Worm (Caenorhabditis elegans) whole organism, midembryonic: ENCODE measurements around the gene cln-3.3.

Experiments
- klf-2 ChIP-seq: fragments of 200-800 bp; sonication (Bioruptor generic); conservative IDR thresholded peaks from 2 replicates; pipeline ENCODE4 v1.3.6; 2022; ENCODE audit warnings: missing genetic modification reagents, missing genetic modification characterization, missing compliant biosample characterization
- ref-1 ChIP-seq: fragments of 200-800 bp; sonication (Bioruptor generic); conservative IDR thresholded peaks from 2 replicates; pipeline ENCODE4 v1.3.6; 2022; ENCODE audit warnings: missing genetic modification reagents, missing genetic modification characterization, missing compliant biosample characterization
- ztf-23 ChIP-seq: fragments of 200-800 bp; sonication (Bioruptor generic); IDR thresholded peaks from 2 replicates; pipeline ENCODE4 v1.3.6; 2022; ENCODE audit warnings: missing genetic modification reagents, missing genetic modification characterization, missing compliant biosample characterization

DNA sequence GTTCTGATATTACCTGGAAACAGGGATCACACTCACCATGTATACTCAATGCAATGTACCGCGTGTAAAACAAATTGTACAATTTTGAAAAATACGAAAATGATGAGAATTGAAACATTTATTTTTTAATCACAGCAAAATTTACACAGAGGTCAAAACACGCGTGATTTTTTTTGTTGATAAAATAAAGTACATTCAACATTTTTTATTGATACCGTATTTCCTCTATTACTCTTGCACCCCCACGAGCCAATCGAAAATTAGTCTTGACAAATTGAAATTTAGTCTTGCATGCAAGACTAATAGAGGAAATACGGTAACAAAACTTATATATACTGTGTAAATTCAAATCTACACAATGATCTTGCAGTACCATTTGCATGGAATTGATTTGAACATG lies 4.9 kb downstream of the cln-3.3 start, which contains the start of gene ZC190.8:
- TF ChIP-seq ztf-23 (GFP tag; lab: Robert Waterston, UW) (no peak), ref-1 (GFP tag; lab: Robert Waterston, UW) (no peak), klf-2 (GFP tag; lab: Robert Waterston, UW) (no peak)
